Fruit fly (Drosophila melanogaster) Kc167 (cell line): ENCODE results near the gene CG14024.

Source experiments
- insv ChIP-seq: fragments of >200 bp; optimal IDR thresholded peaks from 3 replicates; lab custom pipeline; 2018; ENCODE audit warnings: missing external identifiers
- ttk ChIP-seq: sonication (Bioruptor generic); optimal IDR thresholded peaks from 2 replicates; lab custom pipeline; 2017; ENCODE audit warnings: missing external identifiers

DNA sequence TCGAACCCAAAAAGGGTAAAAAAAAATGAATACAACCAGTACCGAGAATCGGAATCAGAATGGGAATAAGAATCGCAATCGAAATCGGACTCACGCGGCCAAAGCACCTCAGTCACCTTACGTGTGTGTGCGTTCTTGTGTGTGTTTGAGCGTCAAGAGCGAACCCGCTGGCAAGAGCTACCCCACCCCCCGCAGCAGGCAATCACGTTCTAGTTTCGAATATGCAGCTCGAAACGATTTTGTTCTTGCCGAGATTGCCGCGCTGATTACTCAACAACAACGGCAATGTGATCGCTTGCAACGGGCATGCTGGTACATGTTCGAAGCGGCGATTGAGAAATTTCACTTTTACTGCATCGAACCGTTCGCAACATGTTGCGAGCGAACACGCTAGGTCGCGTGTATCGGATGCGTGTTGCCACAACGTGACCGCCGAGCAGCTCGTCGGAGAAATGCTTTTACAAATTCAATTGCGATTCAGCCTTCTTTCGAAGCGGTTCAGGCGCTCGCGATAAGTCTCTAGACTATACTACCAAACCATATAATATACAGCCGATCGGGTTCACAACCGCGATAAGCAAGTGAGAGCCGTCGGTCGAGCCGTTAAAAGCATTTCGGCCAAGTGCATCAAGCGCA is 9.3 kb downstream of the CG14024 start:
- TF ChIP-seq ttk (lab: Kevin White, UChicago) (no peak), insv (lab: Kevin White, UChicago) (no peak)
